Worm (Caenorhabditis elegans): ENCODE data around the gene nmy-1.

nmy-1 gene

ce11 chrX:2890041-2890650 lies 19.2 kb upstream of the nmy-1 start (continued):
- TF ChIP-seq nhr-10 (tag; optimal IDR thresholded peaks at IDR 0.05) (no peak), hmg-1.1 (GFP tag; IDR thresholded peaks at IDR 0.05) (no peak), mxl-2 (GFP tag; conservative IDR thresholded peaks at IDR 0.05) (no peak), ceh-44 (GFP tag; IDR thresholded peaks at IDR 0.05) (no peak), spr-1 (tag; optimal IDR thresholded peaks at IDR 0.05) (no peak), mdl-1 (tag; optimal IDR thresholded peaks at IDR 0.05) (no peak), dmd-6 (GFP tag; IDR thresholded peaks at IDR 0.05) (peak; percentile 11; the same call in 1 of the 2 replicates), aly-2 (tag; optimal IDR thresholded peaks at IDR 0.05) (no peak), fkh-10 (GFP tag; optimal IDR thresholded peaks at IDR 0.05) (no peak), T26A8.4 (GFP tag; IDR thresholded peaks at IDR 0.05) (peak; percentile 80), hif-1 (tag; optimal IDR thresholded peaks at IDR 0.05) (peak in 1 of 2 experiments; percentile 4), nhr-77 (tag; optimal IDR thresholded peaks at IDR 0.05) (no peak), dpl-1 (GFP tag; optimal IDR thresholded peaks at IDR 0.05) (no peak)

- TF ChIP-seq gei-8 (GFP tag; optimal IDR thresholded peaks at IDR 0.05) (peak; percentile 17), ama-1 (optimal IDR thresholded peaks at IDR 0.05) (peak; percentile 89), nhr-28 (tag; optimal IDR thresholded peaks at IDR 0.05) (peak; percentile 86), ceh-20 (GFP tag; IDR thresholded peaks at IDR 0.05) (no peak), lin-15B (tag; optimal IDR thresholded peaks at IDR 0.05) (no peak), lsy-2 (tag; optimal IDR thresholded peaks at IDR 0.05) (peak in 1 of 2 experiments; percentile 36), vab-7 (GFP tag; IDR thresholded peaks at IDR 0.05) (no peak), dve-1 (tag; optimal IDR thresholded peaks at IDR 0.05; ENCODE audit: insufficient read depth) (peak; percentile 70), cey-2 (tag; optimal IDR thresholded peaks at IDR 0.05; ENCODE audit: borderline replicate concordance, insufficient read depth) (peak; percentile 59), rbr-2 (tag; optimal IDR thresholded peaks at IDR 0.05) (peak; percentile 43), mxl-3 (GFP tag; optimal IDR thresholded peaks at IDR 0.05) (peak; percentile 83), mdl-1 (tag; optimal IDR thresholded peaks at IDR 0.05) (peak; percentile 56 to 84), mes-2 (tag; optimal IDR thresholded peaks at IDR 0.05; ENCODE audit: poor library complexity, severe bottlenecking) (peak; percentile 5), spr-1 (tag; optimal IDR thresholded peaks at IDR 0.05) (peak; percentile 19), ztf-11 (tag; optimal IDR thresholded peaks at IDR 0.05) (no peak), attf-4 (tag; optimal IDR thresholded peaks at IDR 0.05) (no peak), hlh-30 (tag; optimal IDR thresholded peaks at IDR 0.05; ENCODE audit: insufficient read depth) (peak; percentile 74), dmd-9 (GFP tag; IDR thresholded peaks at IDR 0.05) (no peak), ctbp-1 (GFP tag; IDR thresholded peaks at IDR 0.05) (no peak), aha-1 (tag) (peak; percentile 95), pqm-1 (tag; optimal IDR thresholded peaks at IDR 0.05) (no peak), nhr-237 (tag; optimal IDR thresholded peaks at IDR 0.05) (peak; percentile 30), mep-1 (tag; optimal IDR thresholded peaks at IDR 0.05) (peak; percentile 21), ceh-32 (tag; optimal IDR thresholded peaks at IDR 0.05; ENCODE audit: poor library complexity) (no peak), jun-1 (tag; optimal IDR thresholded peaks at IDR 0.05) (no peak), hlh-11 (tag; optimal IDR thresholded peaks at IDR 0.05) (peak; percentile 74), dmd-6 (GFP tag; IDR thresholded peaks at IDR 0.05) (0 out of 2 replicates have a peak, but pooled peaks have one; percentile 21), T26A8.4 (GFP tag; IDR thresholded peaks at IDR 0.05) (no peak), lin-39 (tag; optimal IDR thresholded peaks at IDR 0.05) (no peak), nhr-48 (tag; optimal IDR thresholded peaks at IDR 0.05) (peak; percentile 77), nhr-25 (tag; optimal IDR thresholded peaks at IDR 0.05; ENCODE audit: borderline replicate concordance, insufficient read depth) (peak; percentile 83), unc-62 (GFP tag; optimal IDR thresholded peaks at IDR 0.05 in 1 of 2) (peak in 1 of 2 experiments; percentile 81), unc-62 (tag; optimal IDR thresholded peaks at IDR 0.05) (no peak)
Observed at ce11 chrX:2891141-2891739, 18.1 kb upstream of the nmy-1 start, which contains the start of gene B0410.3. B0410.3 (minus strand) TSS chrX:2891491.
